Fruit fly (Drosophila melanogaster): ENCODE measurements around the gene CG15643.

dm6 chrX:15610173-15610572 lies 38.2 kb upstream of the CG15643 start:
- TF ChIP-seq CG15710 (tag; optimal IDR thresholded peaks at IDR 0.05) = no peak
- no peak for TF ChIP-seq CG34367 (tag; optimal IDR thresholded peaks at IDR 0.05)
- no peak for TF ChIP-seq CG12605 (GFP tag; IDR thresholded peaks at IDR 0.05)
- no peak for TF ChIP-seq Pif1A (GFP tag; optimal IDR thresholded peaks at IDR 0.05)
- TF ChIP-seq CG4496 (GFP tag; IDR thresholded peaks at IDR 0.05) = no peak
- no peak for TF ChIP-seq EcR (GFP tag; optimal IDR thresholded peaks at IDR 0.05)
- TF ChIP-seq rn (GFP tag; IDR thresholded peaks at IDR 0.05) = no peak
- TF ChIP-seq Snoo (tag; optimal IDR thresholded peaks at IDR 0.05) = no peak
- TF ChIP-seq Ets98B (GFP tag; IDR thresholded peaks at IDR 0.05) = no peak
- TF ChIP-seq CG9948 (tag; optimal IDR thresholded peaks at IDR 0.05) = no peak

Data from whole organism, pupa.